Fruit fly (Drosophila melanogaster) whole organism, adult: ENCODE results near the gene CG10077.

Experiments used
- CG12768 ChIP-seq: fragments of 200-800 bp; sonication (Bioruptor generic); optimal IDR thresholded peaks from 2 replicates; lab custom pipeline; 2017; ENCODE audit warnings: missing biosample characterization, missing genetic modification characterization, mild to moderate bottlenecking, moderate library complexity, missing genetic modification reagents
- CG1620 ChIP-seq: fragments of 200-800 bp; sonication (Bioruptor generic); optimal IDR thresholded peaks from 2 replicates; lab custom pipeline; 2016; ENCODE audit warnings: missing biosample characterization, missing genetic modification characterization
- CG7045 ChIP-seq: fragments of 200-800 bp; sonication (Bioruptor generic); optimal IDR thresholded peaks from 2 replicates; lab custom pipeline; 2017; ENCODE audit warnings: missing biosample characterization, mild to moderate bottlenecking, missing genetic modification characterization
- Crg-1 ChIP-seq: fragments of 200-800 bp; sonication (Bioruptor generic); optimal IDR thresholded peaks from 2 replicates; lab custom pipeline; 2016; ENCODE audit warnings: missing biosample characterization, missing genetic modification characterization
- Hr96 ChIP-seq: fragments of 200-800 bp; sonication (Bioruptor generic); optimal IDR thresholded peaks from 2 replicates; lab custom pipeline; 2016; ENCODE audit warnings: missing biosample characterization, missing genetic modification characterization
- cnc ChIP-seq, 2 experiments: fragments of >200 bp; optimal IDR thresholded peaks; 2 replicates each; lab custom pipeline; 2017
- toe ChIP-seq: fragments of 200-800 bp; sonication (Bioruptor generic); optimal IDR thresholded peaks from 2 replicates; lab custom pipeline; 2016; ENCODE audit warnings: missing biosample characterization, missing genetic modification characterization

- TF ChIP-seq Hr96 (GFP tag; lab: Kevin White, UChicago), result no peak
- TF ChIP-seq CG1620 (GFP tag; lab: Kevin White, UChicago), result no peak
- no peak for TF ChIP-seq CG7045 (GFP tag; lab: Kevin White, UChicago)
- no peak for TF ChIP-seq CG12768 (GFP tag; lab: Kevin White, UChicago)
- TF ChIP-seq Crg-1 (GFP tag; lab: Kevin White, UChicago), result no peak
- no peak for TF ChIP-seq toe (GFP tag; lab: Kevin White, UChicago)
- TF ChIP-seq cnc (optimal IDR thresholded peaks at IDR 0.05; lab: Kevin White, UChicago), result no peak
Observed at dm6 chr3L:6914776-6915175, 40.9 kb downstream of the CG10077 start, which contains the start of gene Prat2.
